Worm (Caenorhabditis elegans): ENCODE data around the gene T10D4.19.
"Not testable (repeated sequence)": the region's sequence is repeated elsewhere in the genome, so short reads cannot be mapped to it uniquely, and the experiment has no call there.

The T10D4.19 gene

ce11 chrII:3156749-3157148 is 5.0 kb downstream of the T10D4.19 start, which contains the start of gene sri-33:
TSS of gene sri-33 (minus strand) at chrII:3156849.
- no peak for TF ChIP-seq nhr-23 (tag; optimal IDR thresholded peaks at IDR 0.05)
- TF ChIP-seq nhr-21 (tag; optimal IDR thresholded peaks at IDR 0.05) = peak; percentile 5

ce11 chrII:3158985-3159384 is 7.3 kb downstream of the T10D4.19 start, which contains the start of gene sri-34:
TSS of gene sri-34 (minus strand) at chrII:3159085.
- no peak for TF ChIP-seq snpc-4 (tag; optimal IDR thresholded peaks at IDR 0.05)
- no peak for TF ChIP-seq F13H6.1 (tag; optimal IDR thresholded peaks at IDR 0.05)
- no peak for TF ChIP-seq nhr-21 (tag; optimal IDR thresholded peaks at IDR 0.05)
- no peak for TF ChIP-seq ama-1 (optimal IDR thresholded peaks at IDR 0.05)
- TF ChIP-seq ceh-16 (tag; optimal IDR thresholded peaks at IDR 0.05) = no peak
- no peak for TF ChIP-seq nhr-6 (tag; optimal IDR thresholded peaks at IDR 0.05)
- no peak for TF ChIP-seq peb-1 (tag; optimal IDR thresholded peaks at IDR 0.05)

ce11 chrII:3170089-3170488 is 18.4 kb downstream of the T10D4.19 start, which contains the start of gene fbxc-55:
TSS of gene fbxc-55 (minus strand) at chrII:3170189.
- TF ChIP-seq sem-4 (tag; optimal IDR thresholded peaks at IDR 0.05) (no peak), aly-2 (tag; optimal IDR thresholded peaks at IDR 0.05) (no peak), lin-13 (GFP tag; optimal IDR thresholded peaks at IDR 0.05) (no peak), nhr-23 (tag; optimal IDR thresholded peaks at IDR 0.05) (no peak), lin-11 (tag; optimal IDR thresholded peaks at IDR 0.05) (no peak), nhr-77 (tag; optimal IDR thresholded peaks at IDR 0.05) (no peak), unc-55 (GFP tag; optimal IDR thresholded peaks at IDR 0.05) (no peak), nhr-237 (tag; optimal IDR thresholded peaks at IDR 0.05) (no peak), mdl-1 (tag; optimal IDR thresholded peaks at IDR 0.05) (no peak), sma-3 (GFP tag; optimal IDR thresholded peaks at IDR 0.05) (no peak), skn-1 (tag; optimal IDR thresholded peaks at IDR 0.05) (no peak), F13H6.1 (tag; optimal IDR thresholded peaks at IDR 0.05) (no peak), nhr-21 (tag; optimal IDR thresholded peaks at IDR 0.05) (no peak)

- TF ChIP-seq ceh-16 (tag; optimal IDR thresholded peaks at IDR 0.05) = no peak
- TF ChIP-seq blmp-1 (tag; optimal IDR thresholded peaks at IDR 0.05; ENCODE audit: insufficient read depth) = no peak
- TF ChIP-seq nhr-10 (tag; optimal IDR thresholded peaks at IDR 0.05) = no peak
- no peak for TF ChIP-seq ztf-1 (GFP tag; conservative IDR thresholded peaks at IDR 0.05)
- no peak for TF ChIP-seq mbf-1 (tag; optimal IDR thresholded peaks at IDR 0.05)
- no peak for TF ChIP-seq ama-1 (optimal IDR thresholded peaks at IDR 0.05)
- no peak for TF ChIP-seq C34F6.9 (tag; optimal IDR thresholded peaks at IDR 0.05)
- no peak for TF ChIP-seq unc-62 (GFP tag; optimal IDR thresholded peaks at IDR 0.05)
- no peak for TF ChIP-seq nhr-77 (tag; optimal IDR thresholded peaks at IDR 0.05)
- TF ChIP-seq unc-55 (GFP tag; optimal IDR thresholded peaks at IDR 0.05) = no peak
- TF ChIP-seq lin-39 (tag; optimal IDR thresholded peaks at IDR 0.05) = no peak
- TF ChIP-seq lin-13 (GFP tag; optimal IDR thresholded peaks at IDR 0.05) = no peak
Observed at ce11 chrII:3172176-3172575, 20.5 kb downstream of the T10D4.19 start, which contains the start of gene Y27F2A.10. TSS of gene Y27F2A.10 (minus strand) at chrII:3172276.

- TF ChIP-seq C34F6.9, aly-2, sem-4 (tag; optimal IDR thresholded peaks at IDR 0.05): not testable (repeated sequence)
Observed at ce11 chrII:3177663-3178062, 25.9 kb downstream of the T10D4.19 start, which contains the start of gene sri-40. TSS of gene sri-40 (plus strand) at chrII:3177963.

- not testable (repeated sequence) for TF ChIP-seq sem-4 (tag; optimal IDR thresholded peaks at IDR 0.05); lin-13 (GFP tag; optimal IDR thresholded peaks at IDR 0.05); sma-9 (GFP tag; optimal IDR thresholded peaks at IDR 0.05); sma-9 (tag; optimal IDR thresholded peaks at IDR 0.05)
Observed at ce11 chrII:3183300-3183840, 31.7 kb downstream of the T10D4.19 start, which contains the start of the genes Y27F2A.6 and Y27F2A.8. TSS of gene Y27F2A.6 (minus strand) at chrII:3183400. TSS of gene Y27F2A.8 (plus strand) at chrII:3183790.

- TF ChIP-seq C34F6.9, F13H6.1, aly-2 (tag; optimal IDR thresholded peaks at IDR 0.05): not testable (repeated sequence)
Observed at ce11 chrII:3184858-3185257, 33.1 kb downstream of the T10D4.19 start, which contains the start of gene sri-78. TSS of gene sri-78 (plus strand) at chrII:3185158.

Data from whole organism, L2 larva.